Worm (Caenorhabditis elegans): Measurements from ENCODE around the gene scl-9.
A peak's percentile ranks its signal among the peaks of the same experiment; 100 is the strongest.

Gene scl-9

DNA sequence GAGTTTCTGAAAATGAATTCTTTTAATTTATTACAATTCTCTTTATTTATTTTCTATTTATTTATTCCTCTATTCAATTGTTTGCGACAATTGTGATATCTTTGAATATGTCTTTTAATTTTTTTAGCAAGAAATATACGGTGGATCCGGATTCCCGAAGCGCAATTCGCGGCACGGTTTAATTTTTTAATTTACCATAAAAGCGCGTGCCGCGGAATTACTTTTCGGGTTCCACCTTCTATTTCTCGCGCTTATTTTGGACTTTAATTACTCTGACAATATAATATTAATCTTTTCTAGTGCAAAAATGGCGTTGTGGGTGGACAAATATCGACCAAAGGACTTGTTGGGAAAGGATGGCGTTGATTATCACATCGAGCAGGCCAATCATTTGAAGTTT, 48.5 kb downstream of the scl-9 start, which contains the start of gene rfc-3:
TSS of gene rfc-3 (plus strand) at position 301 of the 400 bp plus-strand sequence.
- TF ChIP-seq ceh-100 (GFP tag; IDR thresholded peaks at IDR 0.05) (0 out of 2 replicates have a peak, but pooled peaks have one; percentile 36), efl-1 (GFP tag; optimal IDR thresholded peaks at IDR 0.05) (peak; percentile 49), fkh-3 (tag; optimal IDR thresholded peaks at IDR 0.05) (no peak), hsf-1 (GFP tag; IDR thresholded peaks at IDR 0.05) (0 out of 2 replicates have a peak, but pooled peaks have one; percentile 22), pha-4 (tag; optimal IDR thresholded peaks at IDR 0.05) (no peak), F57C9.4 (tag; optimal IDR thresholded peaks at IDR 0.05) (no peak), ekl-4 (GFP tag; IDR thresholded peaks at IDR 0.05) (peak; percentile 49; the same call in 1 of the 2 replicates), madf-6 (GFP tag; IDR thresholded peaks at IDR 0.05) (peak; percentile 32), ztf-25 (GFP tag; IDR thresholded peaks at IDR 0.05) (0 out of 2 replicates have a peak, but pooled peaks have one; percentile 35), F33H1.4 (GFP tag; IDR thresholded peaks at IDR 0.05) (peak; percentile 8; the same call in 1 of the 2 replicates)

DNA sequence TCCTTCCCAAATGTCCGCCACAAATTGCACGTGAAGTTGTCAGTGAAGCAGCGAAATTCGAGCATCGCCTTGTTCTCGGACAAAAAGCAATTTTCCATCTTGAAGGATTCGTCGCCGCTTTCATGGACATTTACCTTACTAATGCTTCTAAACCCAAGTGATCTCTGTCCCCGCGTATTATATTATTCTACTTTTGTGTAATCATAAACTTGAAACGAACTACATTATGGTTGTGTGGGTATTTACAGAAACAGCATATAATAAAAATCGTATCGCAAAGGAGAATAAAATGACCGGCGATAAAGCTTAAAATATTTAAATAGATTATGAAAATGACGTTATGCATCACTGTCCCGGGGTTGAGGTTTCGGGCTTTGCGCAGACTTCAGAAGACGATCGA, 49.8 kb downstream of the scl-9 start:
- TF ChIP-seq Y95B8A.8 (GFP tag; IDR thresholded peaks at IDR 0.05) (0 out of 2 replicates have a peak, but pooled peaks have one; percentile 13), ztf-22 (GFP tag; optimal IDR thresholded peaks at IDR 0.05) (no peak), hsf-1 (GFP tag; IDR thresholded peaks at IDR 0.05) (peak; percentile 66; the same call in 1 of the 2 replicates), ekl-4 (GFP tag; IDR thresholded peaks at IDR 0.05) (0 out of 2 replicates have a peak, but pooled peaks have one; percentile 30), Y53F4B.3 (GFP tag; IDR thresholded peaks at IDR 0.05) (no peak), sdz-38 (tag; optimal IDR thresholded peaks at IDR 0.05) (no peak), gei-17 (GFP tag; optimal IDR thresholded peaks at IDR 0.05) (no peak), snpc-3.4 (tag; optimal IDR thresholded peaks at IDR 0.05) (peak; percentile 34), egrh-3 (GFP tag; IDR thresholded peaks at IDR 0.05) (no peak), B0336.3 (GFP tag; IDR thresholded peaks at IDR 0.05) (peak; percentile 63), lsl-1 (GFP tag; optimal IDR thresholded peaks at IDR 0.05) (peak; percentile 27), chd-7 (tag; optimal IDR thresholded peaks at IDR 0.05) (peak; percentile 19), him-1 (tag; optimal IDR thresholded peaks at IDR 0.05) (no peak), attf-5 (GFP tag; optimal IDR thresholded peaks at IDR 0.05) (peak; percentile 35), ZK185.1 (tag; optimal IDR thresholded peaks at IDR 0.05; ENCODE audit: poor library complexity, severe bottlenecking) (peak; percentile 60), ztf-18 (tag; optimal IDR thresholded peaks at IDR 0.05) (no peak), attf-3 (GFP tag; conservative IDR thresholded peaks at IDR 0.05) (peak; percentile 35; the same call in 1 of the 2 replicates), madf-3 (GFP tag; IDR thresholded peaks at IDR 0.05) (0 out of 2 replicates have a peak, but pooled peaks have one; percentile 16), mxl-1 (tag; optimal IDR thresholded peaks at IDR 0.05) (peak; percentile 39), madf-6 (GFP tag; IDR thresholded peaks at IDR 0.05) (peak; percentile 58), rec-8 (tag; optimal IDR thresholded peaks at IDR 0.05) (peak in 1 of 2 experiments; percentile 4), ama-1 (optimal IDR thresholded peaks at IDR 0.05) (no peak), ama-1 (GFP tag; optimal IDR thresholded peaks at IDR 0.05) (peak in 1 of 2 experiments; percentile 90), D2030.7 (GFP tag; IDR thresholded peaks at IDR 0.05) (peak; percentile 20; the same call in 1 of the 2 replicates), T26A5.8 (tag; optimal IDR thresholded peaks at IDR 0.05) (peak; percentile 1), repo-1 (tag; optimal IDR thresholded peaks at IDR 0.05) (peak; percentile 34), Y79H2A.3 (GFP tag; conservative IDR thresholded peaks at IDR 0.05) (peak; percentile 78; the same call in 1 of the 2 replicates), atf-7 (tag; optimal IDR thresholded peaks at IDR 0.05) (no peak), attf-6 (GFP tag; IDR thresholded peaks at IDR 0.05) (no peak), nfyb-1 (GFP tag; IDR thresholded peaks at IDR 0.05) (0 out of 2 replicates have a peak, but pooled peaks have one; percentile 7), snpc-4 (GFP tag; optimal IDR thresholded peaks at IDR 0.05) (no peak), snpc-4 (tag; optimal IDR thresholded peaks at IDR 0.05) (peak in 2 of 4 experiments; percentile 47 to 53), hrde-1 (tag; optimal IDR thresholded peaks at IDR 0.05; ENCODE audit: borderline replicate concordance) (peak; percentile 88), die-1 (tag; optimal IDR thresholded peaks at IDR 0.05) (no peak), snpc-1.3 (tag; optimal IDR thresholded peaks at IDR 0.05; ENCODE audit: insufficient read depth) (peak; percentile 18), ceh-91 (GFP tag; IDR thresholded peaks at IDR 0.05) (0 out of 2 replicates have a peak, but pooled peaks have one; percentile 8), cebp-1 (GFP tag; IDR thresholded peaks at IDR 0.05) (no peak), cebp-1 (tag; optimal IDR thresholded peaks at IDR 0.05) (peak; percentile 34), B0261.1 (tag; optimal IDR thresholded peaks at IDR 0.05) (no peak)

All from whole organism, young adult.